Worm (Caenorhabditis elegans) whole organism, L4 larva: ENCODE data around the gene lgg-2.

Experiments used
- F26F4.8 ChIP-seq: fragments of 200-800 bp; sonication (Bioruptor generic); conservative IDR thresholded peaks from 2 replicates; pipeline ENCODE4 v1.3.6; 2022; ENCODE audit warnings: missing genetic modification characterization, missing compliant biosample characterization
- F37D6.2 ChIP-seq: sonication (generic microtip); optimal IDR thresholded peaks from 2 replicates; lab custom pipeline; 2016; ENCODE audit warnings: mild to moderate bottlenecking, missing genetic modification characterization, missing compliant biosample characterization
- F44E2.7 ChIP-seq: fragments of 200-800 bp; sonication (Bioruptor generic); IDR thresholded peaks from 2 replicates; pipeline ENCODE4 v2.1.2; 2022; ENCODE audit warnings: missing genetic modification characterization, missing compliant biosample characterization
- F49E8.2 ChIP-seq: sonication (generic microtip); optimal IDR thresholded peaks from 2 replicates; lab custom pipeline; 2016; ENCODE audit warnings: missing compliant biosample characterization, mild to moderate bottlenecking, missing genetic modification characterization, borderline replicate concordance
- R02D3.7 ChIP-seq: fragments of 150-350 bp; sonication (generic microtip); optimal IDR thresholded peaks from 3 replicates; lab custom pipeline; 2014; ENCODE audit warnings: missing biosample characterization, missing genetic modification characterization
- T26A8.4 ChIP-seq: fragments of 200-800 bp; sonication (Bioruptor generic); IDR thresholded peaks from 2 replicates; pipeline ENCODE4 v1.3.6; 2022; ENCODE audit warnings: missing genetic modification characterization, missing compliant biosample characterization
- Y48G9A.11 ChIP-seq: fragments of 200-800 bp; sonication (Bioruptor generic); IDR thresholded peaks from 2 replicates; pipeline ENCODE4 v1.3.6; 2022; ENCODE audit warnings: missing genetic modification reagents, missing genetic modification characterization, missing compliant biosample characterization
- ama-1 ChIP-seq: fragments of 150-350 bp; optimal IDR thresholded peaks from 2 replicates; lab custom pipeline; 2014; ENCODE audit warnings: inconsistent platforms, mixed read lengths
- attf-4 ChIP-seq: sonication (generic microtip); optimal IDR thresholded peaks from 3 replicates; lab custom pipeline; 2017; ENCODE audit warnings: missing biosample characterization, missing genetic modification characterization
- ceh-20 ChIP-seq: fragments of 200-800 bp; sonication (Bioruptor generic); IDR thresholded peaks from 2 replicates; pipeline ENCODE4 v1.3.6; 2022; ENCODE audit warnings: missing genetic modification reagents, missing genetic modification characterization, missing compliant biosample characterization
- ceh-28 ChIP-seq: fragments of 150-350 bp; optimal IDR thresholded peaks from 2 replicates; lab custom pipeline; 2014; ENCODE audit warnings: missing biosample characterization, missing genetic modification reagents, missing genetic modification characterization
- ceh-82 ChIP-seq: sonication (generic microtip); optimal IDR thresholded peaks from 2 replicates; lab custom pipeline; 2017; ENCODE audit warnings: missing biosample characterization, missing genetic modification characterization
- ces-1 ChIP-seq: fragments of 150-350 bp; sonication (generic microtip); optimal IDR thresholded peaks from 4 replicates; lab custom pipeline; 2014; ENCODE audit warnings: missing biosample characterization, missing genetic modification reagents, missing genetic modification characterization
- daf-19 ChIP-seq: fragments of 200-800 bp; sonication (Bioruptor generic); conservative IDR thresholded peaks from 2 replicates; pipeline ENCODE4 v1.3.6; 2022; ENCODE audit warnings: missing genetic modification characterization, missing compliant biosample characterization
- dmd-6 ChIP-seq: fragments of 200-800 bp; sonication (Bioruptor generic); IDR thresholded peaks from 2 replicates; pipeline ENCODE4 v1.3.6; 2022; ENCODE audit warnings: missing genetic modification reagents, missing genetic modification characterization, missing compliant biosample characterization
- dmd-8 ChIP-seq: fragments of 200-800 bp; sonication (Bioruptor generic); IDR thresholded peaks from 2 replicates; pipeline ENCODE4 v1.3.6; 2022; ENCODE audit warnings: missing genetic modification characterization, missing compliant biosample characterization
- duxl-1 ChIP-seq: sonication (generic microtip); optimal IDR thresholded peaks from 2 replicates; lab custom pipeline; 2016; ENCODE audit warnings: mild to moderate bottlenecking, missing genetic modification characterization, moderate library complexity, missing compliant biosample characterization; ENCODE audit not compliant: poor library complexity
- egl-43 ChIP-seq: fragments of 200-800 bp; sonication (Bioruptor generic); IDR thresholded peaks from 2 replicates; pipeline ENCODE4 v1.3.6; 2022; ENCODE audit warnings: missing genetic modification reagents, missing genetic modification characterization, missing compliant biosample characterization
- hif-1 ChIP-seq, 2 experiments: sonication (generic microtip); optimal IDR thresholded peaks; 2 replicates each; lab custom pipeline; 2016 to 2017; ENCODE audit warnings: missing compliant biosample characterization in 2 of 2, missing genetic modification characterization in 2 of 2, missing genetic modification reagents in 2 of 2, missing genotype in 2 of 2, mild to moderate bottlenecking in 1 of 2
- hlh-11 ChIP-seq: fragments of 200-800 bp; sonication (Bioruptor generic); optimal IDR thresholded peaks from 2 replicates; lab custom pipeline; 2018; ENCODE audit warnings: mild to moderate bottlenecking, missing genetic modification characterization, missing compliant biosample characterization
- hmg-1.1 ChIP-seq: fragments of 200-800 bp; sonication (Bioruptor generic); IDR thresholded peaks from 2 replicates; pipeline ENCODE4 v1.3.6; 2022; ENCODE audit warnings: missing genetic modification reagents, missing genetic modification characterization, missing compliant biosample characterization
- lin-1 ChIP-seq: fragments of 200-800 bp; sonication (Bioruptor generic); IDR thresholded peaks from 2 replicates; pipeline ENCODE4 v1.3.6; 2022; ENCODE audit warnings: missing genetic modification reagents, missing genetic modification characterization, missing compliant biosample characterization
- lin-29 ChIP-seq: fragments of 200-800 bp; sonication (Bioruptor generic); IDR thresholded peaks from 2 replicates; pipeline ENCODE4 v1.3.6; 2022; ENCODE audit warnings: missing genetic modification reagents, missing genetic modification characterization, missing compliant biosample characterization
- lin-38 ChIP-seq: fragments of 200-800 bp; sonication (Bioruptor generic); IDR thresholded peaks from 2 replicates; pipeline ENCODE4 v1.3.6; 2022; ENCODE audit warnings: missing genetic modification reagents, missing genetic modification characterization, missing compliant biosample characterization
- lir-3 ChIP-seq: sonication (generic microtip); optimal IDR thresholded peaks from 2 replicates; lab custom pipeline; 2016; ENCODE audit warnings: mild to moderate bottlenecking, missing genetic modification characterization, missing compliant biosample characterization
- lsy-2 ChIP-seq, 2 experiments: fragments of 150-350 bp in 1 of 2; sonication (generic microtip) in 1 of 2; optimal IDR thresholded peaks; 2 replicates each; lab custom pipeline; 2014 to 2017; ENCODE audit warnings: missing biosample characterization in 2 of 2, missing genetic modification characterization in 2 of 2
- madf-5 ChIP-seq, 2 experiments: fragments of 200-800 bp; sonication (Bioruptor generic); IDR thresholded peaks; 2 replicates each; pipeline ENCODE4 v1.3.6; 2022; ENCODE audit warnings: missing compliant biosample characterization in 2 of 2, missing genetic modification characterization in 2 of 2
- madf-9 ChIP-seq: fragments of 200-800 bp; sonication (Bioruptor generic); conservative IDR thresholded peaks from 2 replicates; pipeline ENCODE4 v1.3.6; 2022; ENCODE audit warnings: missing genetic modification reagents, missing genetic modification characterization, missing compliant biosample characterization
- mdl-1 ChIP-seq, 2 experiments: fragments of 150-350 bp in 1 of 2; sonication (generic microtip) in 1 of 2; optimal IDR thresholded peaks; 2 replicates each; lab custom pipeline; 2014 to 2017; ENCODE audit warnings: missing biosample characterization in 2 of 2, missing genetic modification characterization in 2 of 2
- mep-1 ChIP-seq: fragments of 150-350 bp; sonication (generic microtip); optimal IDR thresholded peaks from 3 replicates; lab custom pipeline; 2014; ENCODE audit warnings: missing biosample characterization, missing genetic modification characterization
- nhr-11 ChIP-seq: fragments of 150-350 bp; optimal IDR thresholded peaks from 2 replicates; lab custom pipeline; 2014; ENCODE audit warnings: missing biosample characterization, missing genetic modification characterization
- nhr-111 ChIP-seq: fragments of 200-800 bp; sonication (Bioruptor generic); optimal IDR thresholded peaks from 2 replicates; lab custom pipeline; 2018; ENCODE audit warnings: mild to moderate bottlenecking, missing genetic modification characterization, missing compliant biosample characterization
- nhr-237 ChIP-seq: sonication (generic microtip); optimal IDR thresholded peaks from 2 replicates; lab custom pipeline; 2017; ENCODE audit warnings: missing biosample characterization, missing genetic modification characterization
- nhr-41 ChIP-seq: fragments of 200-800 bp; sonication (Bioruptor generic); IDR thresholded peaks from 2 replicates; pipeline ENCODE4 v1.3.6; 2022; ENCODE audit warnings: missing genetic modification reagents, missing genetic modification characterization, missing compliant biosample characterization
- nhr-42 ChIP-seq: fragments of 200-800 bp; sonication (Bioruptor generic); IDR thresholded peaks from 2 replicates; pipeline ENCODE4 v1.3.6; 2022; ENCODE audit warnings: missing genetic modification characterization, missing compliant biosample characterization
- nhr-48 ChIP-seq: sonication (generic microtip); optimal IDR thresholded peaks from 2 replicates; lab custom pipeline; 2016; ENCODE audit warnings: mild to moderate bottlenecking, missing genetic modification characterization, missing compliant biosample characterization
- nhr-6 ChIP-seq: fragments of 150-350 bp; optimal IDR thresholded peaks from 2 replicates; lab custom pipeline; 2014; ENCODE audit warnings: missing biosample characterization, missing genetic modification characterization
- nhr-76 ChIP-seq: fragments of 150-350 bp; optimal IDR thresholded peaks from 2 replicates; lab custom pipeline; 2014; ENCODE audit warnings: missing biosample characterization, missing genetic modification characterization
- nhr-77 ChIP-seq: fragments of 150-350 bp; optimal IDR thresholded peaks from 2 replicates; lab custom pipeline; 2014; ENCODE audit warnings: missing biosample characterization, missing genetic modification characterization
- php-3 ChIP-seq: fragments of 200-800 bp; sonication (Bioruptor generic); IDR thresholded peaks from 2 replicates; pipeline ENCODE4 v1.3.6; 2022; ENCODE audit warnings: missing genetic modification reagents, missing genetic modification characterization, missing compliant biosample characterization
- sdz-12 ChIP-seq: fragments of 200-800 bp; sonication (Bioruptor generic); optimal IDR thresholded peaks from 2 replicates; lab custom pipeline; 2018; ENCODE audit warnings: mild to moderate bottlenecking, missing genetic modification characterization, missing compliant biosample characterization
- set-16 ChIP-seq: fragments of 200-800 bp; sonication (Bioruptor generic); IDR thresholded peaks from 2 replicates; pipeline ENCODE4 v1.3.6; 2022; ENCODE audit warnings: missing genetic modification reagents, missing genetic modification characterization, missing compliant biosample characterization
- snpc-1.2 ChIP-seq: fragments of 200-800 bp; sonication (Bioruptor generic); IDR thresholded peaks from 2 replicates; pipeline ENCODE4 v1.3.6; 2022; ENCODE audit warnings: missing genetic modification reagents, missing genetic modification characterization, missing compliant biosample characterization
- spr-3 ChIP-seq: fragments of 200-800 bp; sonication (Bioruptor generic); optimal IDR thresholded peaks from 2 replicates; lab custom pipeline; 2018; ENCODE audit warnings: mild to moderate bottlenecking, missing genetic modification characterization, missing compliant biosample characterization
- tra-1 ChIP-seq: fragments of 200-800 bp; sonication (Bioruptor generic); IDR thresholded peaks from 2 replicates; pipeline ENCODE4 v1.3.6; 2022; ENCODE audit warnings: missing genetic modification reagents, missing genetic modification characterization, missing compliant biosample characterization
- unc-62 ChIP-seq, 3 experiments: fragments of 150-350 bp in 1 of 3; sonication (generic microtip); optimal IDR thresholded peaks in 2 of 3; peaks in 1 of 3; 1 replicate in 1 of 3; 2 replicates in 2 of 3; lab custom pipeline; 2014 to 2017; ENCODE audit warnings: missing biosample characterization in 3 of 3, missing genetic modification characterization in 3 of 3, missing genetic modification reagents in 3 of 3, missing genotype in 1 of 3
- zfp-2 ChIP-seq: sonication (generic microtip); optimal IDR thresholded peaks from 2 replicates; lab custom pipeline; 2016; ENCODE audit warnings: mild to moderate bottlenecking, missing genetic modification characterization, missing compliant biosample characterization
- zfp-3 ChIP-seq: fragments of 200-800 bp; sonication (Bioruptor generic); conservative IDR thresholded peaks from 2 replicates; pipeline ENCODE4 v1.3.6; 2022; ENCODE audit warnings: missing genetic modification reagents, missing genetic modification characterization, missing compliant biosample characterization
- zip-11 ChIP-seq: fragments of 200-800 bp; sonication (Bioruptor generic); IDR thresholded peaks from 2 replicates; pipeline ENCODE4 v1.3.6; 2022; ENCODE audit warnings: missing genetic modification characterization, missing compliant biosample characterization
- ztf-11 ChIP-seq: fragments of 150-350 bp; optimal IDR thresholded peaks from 2 replicates; lab custom pipeline; 2014; ENCODE audit warnings: missing biosample characterization, missing genetic modification characterization

The lgg-2 gene

DNA sequence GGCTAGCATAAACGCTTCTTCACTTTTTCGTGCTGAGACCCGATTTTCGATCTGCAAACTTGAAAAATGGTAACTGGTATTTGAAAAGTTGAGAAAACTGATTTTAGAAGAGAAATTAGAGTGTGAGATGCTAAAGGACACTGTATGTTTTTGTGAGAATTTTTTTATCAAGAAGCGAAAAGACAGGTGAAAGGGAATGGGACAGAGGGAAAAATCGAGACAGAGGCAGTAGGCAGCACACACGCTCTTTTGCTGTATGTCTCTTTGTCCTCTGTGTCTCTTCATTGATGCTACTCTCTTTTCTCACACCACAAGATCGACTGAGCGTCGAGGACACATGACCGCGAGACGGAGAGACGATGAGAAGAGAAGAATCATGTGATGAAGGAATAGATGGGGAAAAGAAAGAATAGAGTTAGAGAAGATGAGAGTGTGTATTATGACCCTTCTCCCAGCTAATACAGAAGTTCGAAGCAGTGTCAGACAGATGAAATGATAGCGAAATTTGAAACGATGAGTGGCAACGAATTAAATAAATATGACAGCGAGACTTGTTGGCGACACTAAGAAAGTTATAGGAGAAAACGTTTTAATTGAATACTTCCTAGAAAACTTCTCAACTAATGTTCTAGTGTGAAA is at the start of gene lgg-2 (continued):
- TF ChIP-seq R02D3.7 (tag; lab: Kevin White, UChicago) (no peak), nhr-76 (tag; lab: Kevin White, UChicago) (peak; percentile 22), ztf-11 (tag; lab: Kevin White, UChicago) (no peak), ces-1 (GFP tag; lab: Kevin White, UChicago) (no peak), F26F4.8 (GFP tag; lab: Robert Waterston, UW) (no peak), spr-3 (GFP tag; lab: Kevin White, UChicago) (no peak), dmd-8 (GFP tag; lab: Robert Waterston, UW) (no peak), madf-5 (GFP tag; IDR thresholded peaks at IDR 0.05; lab: Robert Waterston, UW) (no peak), mdl-1 (tag; optimal IDR thresholded peaks at IDR 0.05; lab: Kevin White, UChicago) (peak; percentile 69 to 96), nhr-11 (peak; percentile 97), ama-1 (peak; percentile 19), nhr-42 (GFP tag; lab: Robert Waterston, UW) (peak; percentile 87), zfp-2 (peak; percentile 39), nhr-6 (tag; lab: Kevin White, UChicago) (peak; percentile 97), ceh-20 (GFP tag; lab: Robert Waterston, UW) (peak; percentile 87), egl-43 (GFP tag; lab: Robert Waterston, UW) (peak; percentile 65; the same call in 1 of the 2 replicates), hmg-1.1 (peak; percentile 87), nhr-48 (tag; lab: Kevin White, UChicago) (peak; percentile 98), zip-11 (no peak), lin-1 (GFP tag; lab: Robert Waterston, UW) (peak; percentile 91), lir-3 (tag; lab: Kevin White, UChicago) (no peak), nhr-77 (tag; lab: Kevin White, UChicago) (peak; percentile 88), mep-1 (peak; percentile 97), madf-9 (peak; percentile 25; the same call in 1 of the 2 replicates), F37D6.2 (peak; percentile 80), hif-1 (tag; optimal IDR thresholded peaks at IDR 0.05; lab: Kevin White, UChicago) (peak; percentile 24 to 77), attf-4 (peak; percentile 65), F49E8.2 (tag; lab: Kevin White, UChicago) (no peak), unc-62 (GFP tag; optimal IDR thresholded peaks at IDR 0.05 in 1 of 2; lab: Kevin White, UChicago) (peak in 1 of 2 experiments; percentile 99), unc-62 (tag; optimal IDR thresholded peaks at IDR 0.05; lab: Kevin White, UChicago) (peak; percentile 67), nhr-41 (GFP tag; lab: Robert Waterston, UW) (peak; percentile 84), dmd-6 (GFP tag; lab: Robert Waterston, UW) (peak; percentile 97), snpc-1.2 (GFP tag; lab: Robert Waterston, UW) (no peak), php-3 (GFP tag; lab: Robert Waterston, UW) (0 out of 2 replicates have a peak, but pooled peaks have one; percentile 55), Y48G9A.11 (GFP tag; lab: Robert Waterston, UW) (no peak), set-16 (peak; percentile 76), sdz-12 (GFP tag; lab: Kevin White, UChicago) (no peak), tra-1 (peak; percentile 92), nhr-237 (tag; lab: Kevin White, UChicago) (no peak), lsy-2 (tag; optimal IDR thresholded peaks at IDR 0.05; lab: Kevin White, UChicago) (peak; percentile 88 to 95), nhr-111 (GFP tag; lab: Kevin White, UChicago) (no peak), zfp-3 (GFP tag; lab: Robert Waterston, UW) (peak; percentile 89), ceh-28 (tag; lab: Kevin White, UChicago) (peak; percentile 75), ceh-82 (tag; lab: Kevin White, UChicago) (no peak), daf-19 (no peak), lin-29 (GFP tag; lab: Robert Waterston, UW) (peak; percentile 54; the same call in 1 of the 2 replicates), hlh-11 (tag; lab: Kevin White, UChicago) (peak; percentile 100), T26A8.4 (GFP tag; lab: Robert Waterston, UW) (peak; percentile 87), F44E2.7 (GFP tag; lab: Robert Waterston, UW) (no peak), duxl-1 (tag; lab: Kevin White, UChicago) (peak; percentile 69), lin-38 (peak; percentile 73)
